Worm (Caenorhabditis elegans) whole organism, young adult: Measurements from ENCODE around the gene fbxb-17.

ENCODE experiments used
- attf-6 ChIP-seq: fragments of 200-800 bp; sonication (Bioruptor generic); IDR thresholded peaks from 2 replicates; pipeline ENCODE4 v1.3.6; 2022; ENCODE audit warnings: missing genetic modification reagents, missing genetic modification characterization, missing compliant biosample characterization
- egl-18 ChIP-seq: fragments of 200-800 bp; sonication (Bioruptor generic); IDR thresholded peaks from 2 replicates; pipeline ENCODE4 v1.3.6; 2022; ENCODE audit warnings: missing genetic modification reagents, missing genetic modification characterization, missing compliant biosample characterization
- him-1 ChIP-seq: sonication (generic microtip); optimal IDR thresholded peaks from 2 replicates; lab custom pipeline; 2016; ENCODE audit warnings: missing genotype, missing genetic modification reagents, missing genetic modification characterization, missing compliant biosample characterization
- nfya-1 ChIP-seq: sonication (generic microtip); optimal IDR thresholded peaks from 2 replicates; lab custom pipeline; 2017; ENCODE audit warnings: antibody characterized with exemption, missing compliant biosample characterization, missing genetic modification characterization, borderline replicate concordance; ENCODE audit not compliant: insufficient read depth
- unc-130 ChIP-seq: sonication (generic microtip); optimal IDR thresholded peaks from 2 replicates; lab custom pipeline; 2016; ENCODE audit warnings: missing genetic modification reagents, missing genetic modification characterization, missing compliant biosample characterization
- unc-62 ChIP-seq: fragments of 150-350 bp; optimal IDR thresholded peaks from 2 replicates; lab custom pipeline; 2014; ENCODE audit warnings: missing biosample characterization, missing genetic modification reagents, missing genetic modification characterization

ce11 chrII:1672673-1673072, 3.5 kb upstream of the fbxb-17 start:
- TF ChIP-seq attf-6 (GFP tag; lab: Robert Waterston, UW) (no peak), egl-18 (GFP tag; lab: Robert Waterston, UW) (no peak), unc-62 (GFP tag; lab: Kevin White, UChicago) (no peak), him-1 (tag; lab: Kevin White, UChicago) (no peak), unc-130 (GFP tag; lab: Kevin White, UChicago) (no peak), nfya-1 (tag; lab: Kevin White, UChicago) (no peak)
